Worm (Caenorhabditis elegans) whole organism, young adult: ENCODE results near the gene F59B1.8.

Source experiments
- Y53F4B.3 ChIP-seq: fragments of 200-800 bp; sonication (Bioruptor generic); IDR thresholded peaks from 2 replicates; pipeline ENCODE4 v1.3.6; 2022; ENCODE audit warnings: missing genetic modification reagents, missing genetic modification characterization, missing compliant biosample characterization
- Y53G8AR.9 ChIP-seq: fragments of 200-800 bp; sonication (Bioruptor generic); conservative IDR thresholded peaks from 2 replicates; pipeline ENCODE4 v1.3.6; 2022; ENCODE audit warnings: missing genetic modification reagents, missing genetic modification characterization, missing compliant biosample characterization
- Y56A3A.18 ChIP-seq: fragments of 200-800 bp; sonication (Bioruptor generic); IDR thresholded peaks from 2 replicates; pipeline ENCODE4 v1.3.6; 2022; ENCODE audit warnings: missing genetic modification reagents, missing genetic modification characterization, missing compliant biosample characterization
- ZK185.1 ChIP-seq: sonication (generic microtip); optimal IDR thresholded peaks from 2 replicates; lab custom pipeline; 2016; ENCODE audit warnings: mild to moderate bottlenecking, missing genetic modification characterization, missing compliant biosample characterization; ENCODE audit not compliant: poor library complexity, severe bottlenecking
- ama-1 ChIP-seq, 3 experiments: fragments of 150-350 bp in 1 of 3; sonication (generic microtip) in 2 of 3; optimal IDR thresholded peaks; 2 replicates each; lab custom pipeline; 2014 to 2018; ENCODE audit warnings: missing biosample characterization in 2 of 3, missing genetic modification characterization in 2 of 3, missing genetic modification reagents in 2 of 3
- aptf-3 ChIP-seq: fragments of 200-800 bp; sonication (Bioruptor generic); IDR thresholded peaks from 2 replicates; pipeline ENCODE4 v1.3.6; 2022; ENCODE audit warnings: missing genetic modification characterization, missing compliant biosample characterization
- attf-3 ChIP-seq: fragments of 200-800 bp; sonication (Bioruptor generic); conservative IDR thresholded peaks from 2 replicates; pipeline ENCODE4 v1.3.6; 2022; ENCODE audit warnings: missing genetic modification reagents, missing genetic modification characterization, missing compliant biosample characterization
- attf-6 ChIP-seq: fragments of 200-800 bp; sonication (Bioruptor generic); IDR thresholded peaks from 2 replicates; pipeline ENCODE4 v1.3.6; 2022; ENCODE audit warnings: missing genetic modification reagents, missing genetic modification characterization, missing compliant biosample characterization
- bed-1 ChIP-seq: fragments of 200-800 bp; sonication (Bioruptor generic); IDR thresholded peaks from 2 replicates; pipeline ENCODE4 v1.3.6; 2022; ENCODE audit warnings: missing genetic modification reagents, missing genetic modification characterization, missing compliant biosample characterization
- cebp-2 ChIP-seq: fragments of 200-800 bp; sonication (Bioruptor generic); IDR thresholded peaks from 2 replicates; pipeline ENCODE4 v1.3.6; 2022; ENCODE audit warnings: missing genetic modification characterization, missing compliant biosample characterization
- ceh-91 ChIP-seq: fragments of 200-800 bp; sonication (Bioruptor generic); IDR thresholded peaks from 2 replicates; pipeline ENCODE4 v1.3.6; 2022; ENCODE audit warnings: missing genetic modification reagents, missing genetic modification characterization, missing compliant biosample characterization
- dpl-1 ChIP-seq: fragments of 150-350 bp; optimal IDR thresholded peaks from 2 replicates; lab custom pipeline; 2014; ENCODE audit warnings: missing biosample characterization, missing genetic modification reagents, missing genetic modification characterization
- egl-18 ChIP-seq: fragments of 200-800 bp; sonication (Bioruptor generic); IDR thresholded peaks from 2 replicates; pipeline ENCODE4 v1.3.6; 2022; ENCODE audit warnings: missing genetic modification reagents, missing genetic modification characterization, missing compliant biosample characterization
- fkh-3 ChIP-seq: sonication (generic microtip); optimal IDR thresholded peaks from 2 replicates; lab custom pipeline; 2016; ENCODE audit warnings: mild to moderate bottlenecking, missing genetic modification characterization, missing compliant biosample characterization
- gei-17 ChIP-seq: fragments of 200-800 bp; sonication (Bioruptor generic); optimal IDR thresholded peaks from 2 replicates; lab custom pipeline; 2018; ENCODE audit warnings: mild to moderate bottlenecking, missing genetic modification characterization, missing compliant biosample characterization
- him-1 ChIP-seq: sonication (generic microtip); optimal IDR thresholded peaks from 2 replicates; lab custom pipeline; 2016; ENCODE audit warnings: missing genotype, missing genetic modification reagents, missing genetic modification characterization, missing compliant biosample characterization
- hlh-12 ChIP-seq: sonication (generic microtip); optimal IDR thresholded peaks from 2 replicates; lab custom pipeline; 2016; ENCODE audit warnings: missing genetic modification characterization, missing compliant biosample characterization
- lag-1 ChIP-seq: fragments of 200-800 bp; sonication (Bioruptor generic); IDR thresholded peaks from 2 replicates; pipeline ENCODE4 v1.3.6; 2022; ENCODE audit warnings: missing genetic modification reagents, missing genetic modification characterization, missing compliant biosample characterization
- lin-35 ChIP-seq, 3 experiments: fragments of 150-350 bp in 2 of 3; sonication (generic microtip) in 1 of 3; optimal IDR thresholded peaks; 2 replicates each; lab custom pipeline; 2014 to 2018; ENCODE audit warnings: missing biosample characterization in 3 of 3, missing genetic modification characterization in 3 of 3, missing genetic modification reagents in 3 of 3
- madf-6 ChIP-seq: fragments of 200-800 bp; sonication (Bioruptor generic); IDR thresholded peaks from 2 replicates; pipeline ENCODE4 v1.3.6; 2022; ENCODE audit warnings: missing genetic modification reagents, missing genetic modification characterization, missing compliant biosample characterization
- madf-8 ChIP-seq: fragments of 200-800 bp; sonication (Bioruptor generic); conservative IDR thresholded peaks from 2 replicates; pipeline ENCODE4 v1.3.6; 2022; ENCODE audit warnings: missing genetic modification reagents, missing genetic modification characterization, missing compliant biosample characterization
- mcd-1 ChIP-seq: fragments of 200-800 bp; sonication (Bioruptor generic); IDR thresholded peaks from 2 replicates; pipeline ENCODE4 v1.3.6; 2022; ENCODE audit warnings: missing genetic modification reagents, missing genetic modification characterization, missing compliant biosample characterization
- mxl-1 ChIP-seq: sonication (generic microtip); optimal IDR thresholded peaks from 2 replicates; lab custom pipeline; 2016; ENCODE audit warnings: missing genetic modification characterization, missing compliant biosample characterization
- nhr-179 ChIP-seq: sonication (generic microtip); optimal IDR thresholded peaks from 2 replicates; lab custom pipeline; 2016; ENCODE audit warnings: mild to moderate bottlenecking, missing genetic modification characterization, missing compliant biosample characterization
- nhr-27 ChIP-seq: fragments of 200-800 bp; sonication (Bioruptor generic); optimal IDR thresholded peaks from 2 replicates; lab custom pipeline; 2018; ENCODE audit warnings: mild to moderate bottlenecking, missing genetic modification characterization, moderate library complexity, missing compliant biosample characterization
- rcor-1 ChIP-seq: fragments of 200-800 bp; sonication (Bioruptor generic); IDR thresholded peaks from 2 replicates; pipeline ENCODE4 v1.3.6; 2022; ENCODE audit warnings: missing genetic modification reagents, missing genetic modification characterization, missing compliant biosample characterization
- rec-8 ChIP-seq, 2 experiments: sonication (generic microtip); optimal IDR thresholded peaks; 2 replicates each; lab custom pipeline; 2016; ENCODE audit warnings: mild to moderate bottlenecking in 2 of 2, missing genetic modification characterization in 2 of 2, missing genetic modification reagents in 2 of 2, missing genotype in 2 of 2, missing biosample characterization in 1 of 2, missing compliant biosample characterization in 1 of 2, moderate library complexity in 1 of 2
- snpc-1.1 ChIP-seq: sonication (generic microtip); optimal IDR thresholded peaks from 2 replicates; lab custom pipeline; 2017; ENCODE audit warnings: missing genetic modification characterization, mild to moderate bottlenecking, missing compliant biosample characterization, antibody characterized with exemption, moderate library complexity, missing genotype, missing genetic modification reagents; ENCODE audit not compliant: insufficient read depth
- snpc-3.4 ChIP-seq: sonication (generic microtip); optimal IDR thresholded peaks from 2 replicates; lab custom pipeline; 2017; ENCODE audit warnings: missing genetic modification characterization, mild to moderate bottlenecking, missing compliant biosample characterization, antibody characterized with exemption, moderate library complexity, missing genotype, missing genetic modification reagents
- somi-1 ChIP-seq: fragments of 200-800 bp; sonication (Bioruptor generic); optimal IDR thresholded peaks from 2 replicates; lab custom pipeline; 2018; ENCODE audit warnings: mild to moderate bottlenecking, missing genetic modification characterization, missing compliant biosample characterization
- tbx-9 ChIP-seq: sonication (generic microtip); optimal IDR thresholded peaks from 2 replicates; lab custom pipeline; 2016; ENCODE audit warnings: borderline replicate concordance, missing genetic modification characterization, inconsistent platforms, missing compliant biosample characterization
- xnd-1 ChIP-seq: sonication (generic microtip); optimal IDR thresholded peaks from 2 replicates; lab custom pipeline; 2016; ENCODE audit warnings: missing genotype, missing genetic modification reagents, missing genetic modification characterization, missing compliant biosample characterization
- zfh-2 ChIP-seq: fragments of 200-800 bp; sonication (Bioruptor generic); conservative IDR thresholded peaks from 2 replicates; pipeline ENCODE4 v1.3.6; 2022; ENCODE audit warnings: missing genetic modification reagents, missing genetic modification characterization, missing compliant biosample characterization
- ztf-25 ChIP-seq: fragments of 200-800 bp; sonication (Bioruptor generic); IDR thresholded peaks from 2 replicates; pipeline ENCODE4 v1.3.6; 2022; ENCODE audit warnings: missing genetic modification reagents, missing genetic modification characterization, missing compliant biosample characterization
- ztf-3 ChIP-seq: fragments of 200-800 bp; sonication (Bioruptor generic); optimal IDR thresholded peaks from 2 replicates; lab custom pipeline; 2018; ENCODE audit warnings: mild to moderate bottlenecking, missing genetic modification characterization, missing compliant biosample characterization
- ztf-6 ChIP-seq: fragments of 200-800 bp; sonication (Bioruptor generic); IDR thresholded peaks from 2 replicates; pipeline ENCODE4 v1.3.6; 2022; ENCODE audit warnings: missing genetic modification reagents, missing genetic modification characterization, missing compliant biosample characterization

The F59B1.8 gene

ce11 chrV:3614397-3614796 is 29.6 kb downstream of the F59B1.8 start, which contains the start of gene T22F3.11:
T22F3.11 (minus strand) TSS chrV:3614553.
- no peak for TF ChIP-seq ZK185.1 (tag; lab: Kevin White, UChicago)
- no peak for TF ChIP-seq ceh-91 (GFP tag; lab: Robert Waterston, UW)
- no peak for TF ChIP-seq Y53F4B.3
- TF ChIP-seq egl-18 (GFP tag; lab: Robert Waterston, UW): no peak
- TF ChIP-seq rec-8 (tag; optimal IDR thresholded peaks at IDR 0.05; lab: Kevin White, UChicago): no peak
- no peak for TF ChIP-seq ztf-6 (GFP tag; lab: Robert Waterston, UW)
- no peak for TF ChIP-seq him-1 (tag; lab: Kevin White, UChicago)
- no peak for TF ChIP-seq snpc-3.4 (tag; lab: Kevin White, UChicago)
- no peak for TF ChIP-seq madf-6 (GFP tag; lab: Robert Waterston, UW)
- no peak for TF ChIP-seq snpc-1.1 (tag; lab: Kevin White, UChicago)
- TF ChIP-seq zfh-2: no peak
- TF ChIP-seq rcor-1: no peak
- TF ChIP-seq aptf-3 (GFP tag; lab: Robert Waterston, UW): no peak
- TF ChIP-seq Y53G8AR.9 (GFP tag; lab: Robert Waterston, UW): no peak
- no peak for TF ChIP-seq ama-1 (optimal IDR thresholded peaks at IDR 0.05; lab: Kevin White, UChicago)
- no peak for TF ChIP-seq ama-1 (GFP tag; optimal IDR thresholded peaks at IDR 0.05; lab: Kevin White, UChicago)

ce11 chrV:3613042-3613441 is 31.0 kb downstream of the F59B1.8 start:
- TF ChIP-seq tbx-9 (tag; lab: Kevin White, UChicago) (no peak), ztf-3 (no peak), snpc-3.4 (tag; lab: Kevin White, UChicago) (no peak), somi-1 (GFP tag; lab: Kevin White, UChicago) (no peak), zfh-2 (peak; percentile 58; the same call in 1 of the 2 replicates)
- TF ChIP-seq, all 124 proteins: peak for 1

- no peak for TF ChIP-seq cebp-2 (GFP tag; lab: Robert Waterston, UW)
- no peak for TF ChIP-seq mxl-1 (tag; lab: Kevin White, UChicago)
- TF ChIP-seq nhr-27 (tag; lab: Kevin White, UChicago): no peak
- no peak for TF ChIP-seq Y53G8AR.9 (GFP tag; lab: Robert Waterston, UW)
- TF ChIP-seq bed-1 (GFP tag; lab: Robert Waterston, UW): no peak
- no peak for TF ChIP-seq lin-35 (GFP tag; optimal IDR thresholded peaks at IDR 0.05; lab: Kevin White, UChicago)
- TF ChIP-seq attf-3: no peak
- no peak for TF ChIP-seq fkh-3 (tag; lab: Kevin White, UChicago)
- TF ChIP-seq gei-17 (GFP tag; lab: Kevin White, UChicago): no peak
- no peak for TF ChIP-seq lag-1 (GFP tag; lab: Robert Waterston, UW)
Observed at ce11 chrV:3611654-3612053, 32.4 kb downstream of the F59B1.8 start, which contains the start of gene T22F3.10. T22F3.10 (minus strand) TSS chrV:3611754.

DNA sequence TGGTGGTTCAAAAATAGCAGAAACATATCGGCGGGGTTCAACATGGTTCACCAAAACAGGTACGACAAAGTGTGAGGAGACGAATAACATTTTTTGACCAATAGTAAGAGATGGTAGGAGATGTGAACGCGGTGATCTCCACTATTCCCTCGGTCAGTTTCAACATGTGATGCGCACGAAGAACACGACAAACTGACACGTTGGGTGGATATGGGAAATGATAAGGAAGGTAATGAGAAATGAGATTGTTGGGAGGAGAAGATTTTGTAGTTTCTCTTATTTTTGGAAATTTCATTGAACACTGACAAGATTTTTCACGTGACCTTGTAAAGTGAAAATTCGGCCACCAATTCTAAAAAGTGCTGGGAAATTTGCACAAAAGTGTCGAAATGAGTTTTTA is 33.3 kb downstream of the F59B1.8 start:
- no peak for TF ChIP-seq madf-8 (GFP tag; lab: Robert Waterston, UW)
- no peak for TF ChIP-seq ztf-25 (GFP tag; lab: Robert Waterston, UW)

DNA sequence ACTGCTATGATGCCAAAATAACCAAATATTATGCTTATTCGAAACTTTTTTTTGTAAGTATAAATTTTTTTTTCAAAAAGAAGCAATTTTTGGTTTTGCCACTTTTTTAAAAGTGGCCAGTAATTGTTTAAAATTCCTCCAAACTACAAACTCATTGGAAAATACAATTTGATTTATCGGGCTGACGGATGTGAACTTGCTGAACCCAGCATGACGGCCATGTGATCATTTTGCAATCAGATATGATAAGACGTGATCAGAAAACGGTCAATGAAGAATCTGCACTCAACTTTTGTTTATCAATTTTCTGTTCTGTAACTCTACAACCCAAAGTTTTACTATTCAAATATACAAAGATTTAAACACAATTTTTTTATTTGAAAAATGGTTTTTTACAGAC is 37.7 kb downstream of the F59B1.8 start:
- TF ChIP-seq mcd-1 (GFP tag; lab: Robert Waterston, UW) (no peak), him-1 (tag; lab: Kevin White, UChicago) (no peak), nhr-179 (tag; lab: Kevin White, UChicago) (no peak), gei-17 (GFP tag; lab: Kevin White, UChicago) (no peak), dpl-1 (no peak), hlh-12 (tag; lab: Kevin White, UChicago) (no peak), rcor-1 (no peak), somi-1 (GFP tag; lab: Kevin White, UChicago) (no peak), attf-6 (no peak), Y56A3A.18 (GFP tag; lab: Robert Waterston, UW) (no peak), xnd-1 (tag; lab: Kevin White, UChicago) (no peak)
